Worm (Caenorhabditis elegans): ENCODE results near the gene cat-2.

The cat-2 gene

ce11 chrII:283594-283993 lies 26.0 kb downstream of the cat-2 start, which contains the start of gene B0432.9:
TSS of gene B0432.9 (minus strand) at chrII:283694.
- TF ChIP-seq unc-62 (GFP tag; optimal IDR thresholded peaks at IDR 0.05) = no peak

- TF ChIP-seq unc-62 (GFP tag; optimal IDR thresholded peaks at IDR 0.05) = no peak
These were observed 28.3 kb downstream of the cat-2 start, which contains the start of gene B0432.10 for ce11 chrII:285627-286550. TSS of gene B0432.10 (minus strand) at chrII:286275.

DNA sequence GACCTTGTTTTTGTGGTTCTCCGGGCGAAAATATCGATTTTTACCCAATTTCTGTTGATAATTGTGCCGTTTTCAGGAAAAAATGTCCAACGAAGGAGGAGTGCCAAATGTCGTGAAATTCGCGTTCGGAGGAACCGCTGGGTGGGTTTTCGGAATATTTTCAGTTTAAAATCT lies 28.8 kb downstream of the cat-2 start, which contains the start of gene misc-1:
misc-1 (plus strand) TSS at position 75 of the 174 bp plus-strand sequence.
- no peak for TF ChIP-seq unc-62 (GFP tag; optimal IDR thresholded peaks at IDR 0.05)

DNA sequence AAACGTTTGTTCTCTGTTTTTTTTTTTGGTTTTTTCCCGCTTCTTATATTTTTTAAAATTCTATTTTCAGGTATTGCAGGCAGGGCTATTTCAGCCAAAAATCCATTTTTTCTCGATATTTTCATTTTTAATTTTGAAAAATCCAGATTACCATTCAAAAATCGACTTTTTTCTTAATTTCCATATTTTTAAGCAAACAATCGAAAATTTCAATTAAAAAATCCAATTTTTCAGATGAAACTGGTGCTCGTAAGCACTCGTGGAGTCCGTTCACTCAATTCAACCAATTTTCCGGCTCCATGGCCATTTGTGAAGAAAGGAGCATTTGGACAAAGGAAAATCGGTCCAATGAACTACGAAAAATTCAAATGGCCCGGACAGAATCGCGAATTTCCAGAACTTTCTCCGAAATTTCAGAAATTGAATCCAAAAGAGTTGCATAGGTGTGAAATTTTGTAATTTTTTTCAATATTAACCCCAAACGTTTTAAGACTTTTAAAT lies 31.1 kb downstream of the cat-2 start, which contains the start of gene mrpl-41:
mrpl-41 (plus strand) TSS at position 235 of the 501 bp plus-strand sequence.
- TF ChIP-seq unc-62 (GFP tag; optimal IDR thresholded peaks at IDR 0.05) = no peak

- TF ChIP-seq unc-62 (GFP tag; optimal IDR thresholded peaks at IDR 0.05) = no peak
These were observed 32.7 kb downstream of the cat-2 start, which contains the start of gene djr-1.1 for ce11 chrII:290282-290681. TSS of gene djr-1.1 (plus strand) at chrII:290582.

ce11 chrII:294606-295005 lies 37.0 kb downstream of the cat-2 start, which contains the start of gene B0432.11:
TSS of gene B0432.11 (minus strand) at chrII:294706.
- no peak for TF ChIP-seq unc-62 (GFP tag; optimal IDR thresholded peaks at IDR 0.05)

DNA sequence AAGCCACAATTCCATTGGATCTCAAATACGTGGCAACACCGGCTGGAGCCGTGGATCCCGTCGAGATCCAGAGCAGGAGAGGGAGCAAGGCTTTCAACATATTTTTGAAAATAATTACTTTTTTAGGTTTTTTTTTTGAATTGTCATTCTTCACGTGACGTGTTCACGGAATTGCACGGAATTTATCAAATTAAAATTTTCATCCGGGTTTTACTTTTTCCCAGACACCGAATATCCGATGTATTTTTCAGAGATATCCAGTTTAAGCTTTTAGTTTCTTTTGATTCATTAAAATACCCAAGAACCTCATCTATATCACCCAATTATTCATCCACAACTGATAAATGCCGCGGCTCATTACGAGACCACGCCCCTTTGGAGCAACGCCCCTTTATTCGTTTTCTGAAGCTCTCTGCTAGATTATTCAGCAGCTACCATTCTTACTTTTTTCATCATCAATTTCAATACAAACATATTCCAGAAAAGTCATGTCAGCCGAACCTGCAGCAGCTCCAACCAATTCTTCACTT lies 39.4 kb downstream of the cat-2 start, which contains the start of the genes clec-117 and B0432.1:
clec-117 (minus strand) TSS at position 101 of the 530 bp plus-strand sequence.
B0432.1 (plus strand) TSS at position 480 of the 530 bp plus-strand sequence.
- no peak for TF ChIP-seq unc-62 (GFP tag; optimal IDR thresholded peaks at IDR 0.05)

ce11 chrII:299684-300083 lies 42.1 kb downstream of the cat-2 start, which contains the start of gene K01A2.6:
TSS of gene K01A2.6 (plus strand) at chrII:299984.
- TF ChIP-seq unc-62 (GFP tag; optimal IDR thresholded peaks at IDR 0.05) = no peak

- TF ChIP-seq unc-62 (GFP tag; optimal IDR thresholded peaks at IDR 0.05) = no peak
These were observed 43.6 kb downstream of the cat-2 start, which contains the start of gene K01A2.5 for ce11 chrII:300977-301772. TSS of gene K01A2.5 (plus strand) at chrII:301273.

DNA sequence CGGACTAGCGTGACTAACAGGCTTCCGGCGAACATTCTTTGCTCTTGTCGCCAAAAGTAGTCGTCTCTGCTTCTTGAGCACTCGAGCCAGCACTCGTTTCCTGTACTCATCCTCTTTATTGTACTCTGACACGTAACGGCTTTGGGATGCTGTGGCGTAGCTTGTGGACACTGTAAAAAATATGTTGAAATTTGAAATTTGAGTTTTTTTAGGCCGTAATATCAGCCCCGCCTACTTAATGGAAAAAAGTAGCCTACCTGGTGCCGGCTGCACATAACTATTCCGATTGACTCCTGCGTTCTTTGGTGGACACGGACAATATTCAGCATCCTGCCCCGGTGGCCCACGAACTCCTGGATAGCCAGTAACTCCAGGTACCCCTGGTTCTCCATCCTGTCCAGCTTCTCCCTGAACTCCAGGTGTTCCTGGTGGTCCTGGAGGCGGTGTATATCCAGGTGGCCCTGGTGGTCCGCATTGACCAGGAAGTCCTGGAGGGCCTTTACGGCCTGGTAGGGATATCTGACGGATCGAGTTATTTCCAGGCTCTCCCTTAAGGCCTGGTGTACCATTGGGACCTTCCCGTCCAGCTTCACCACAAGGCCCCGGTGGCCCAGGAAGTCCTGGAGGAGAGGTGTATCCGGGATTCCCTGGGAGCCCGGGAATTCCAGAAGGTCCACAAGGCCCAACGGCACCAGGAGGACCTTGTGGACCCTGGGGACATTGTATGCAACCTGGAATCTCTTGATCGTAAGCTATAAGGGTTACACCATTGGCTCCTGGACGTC lies 46.5 kb downstream of the cat-2 start:
- TF ChIP-seq unc-62 (GFP tag; optimal IDR thresholded peaks at IDR 0.05) = no peak

DNA sequence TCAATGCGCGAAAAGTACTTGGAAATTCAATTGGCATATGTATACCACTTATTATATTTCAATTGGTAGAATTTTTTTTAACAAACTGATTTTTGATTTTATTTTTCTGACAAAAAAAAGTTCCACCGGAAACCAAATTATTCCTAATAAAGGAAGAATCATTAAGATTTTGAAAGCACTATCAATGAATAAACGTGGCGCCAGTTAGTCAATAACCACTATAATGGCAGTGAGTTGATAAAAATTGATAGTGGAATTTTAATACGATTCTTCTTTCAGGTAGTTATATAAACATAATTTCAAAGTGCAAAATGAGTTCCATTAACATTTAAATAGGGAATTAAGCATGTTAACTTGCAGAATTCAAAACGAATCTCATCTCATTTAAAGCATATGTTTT lies 48.0 kb downstream of the cat-2 start, which contains the start of gene col-69:
col-69 (minus strand) TSS at position 101 of the 400 bp plus-strand sequence.
- TF ChIP-seq unc-62 (GFP tag; optimal IDR thresholded peaks at IDR 0.05) = no peak

DNA sequence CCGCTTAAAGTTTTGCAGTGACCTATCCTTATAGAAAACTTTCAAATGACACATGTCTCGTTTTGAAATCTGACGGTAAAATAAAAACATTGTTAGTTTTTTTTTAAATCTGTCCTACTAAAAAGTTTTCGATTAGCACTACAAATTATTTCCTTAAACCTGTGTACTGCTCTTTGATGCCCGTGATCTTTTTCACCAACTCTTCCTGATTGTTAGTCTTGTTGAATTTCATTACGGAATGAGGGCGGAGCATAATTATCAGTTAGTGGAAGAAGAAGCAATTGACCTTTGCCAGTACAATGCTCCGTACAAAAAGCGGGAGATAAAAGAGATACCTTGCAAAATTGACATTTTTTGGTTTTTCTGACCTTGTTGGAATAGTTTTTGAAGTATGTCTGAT lies 49.5 kb downstream of the cat-2 start, which contains the start of gene K01A2.4:
K01A2.4 (plus strand) TSS at position 301 of the 400 bp plus-strand sequence.
- TF ChIP-seq unc-62 (GFP tag; optimal IDR thresholded peaks at IDR 0.05) = no peak
